Worm (Caenorhabditis elegans): ENCODE data around the gene phf-30.

phf-30 gene

DNA sequence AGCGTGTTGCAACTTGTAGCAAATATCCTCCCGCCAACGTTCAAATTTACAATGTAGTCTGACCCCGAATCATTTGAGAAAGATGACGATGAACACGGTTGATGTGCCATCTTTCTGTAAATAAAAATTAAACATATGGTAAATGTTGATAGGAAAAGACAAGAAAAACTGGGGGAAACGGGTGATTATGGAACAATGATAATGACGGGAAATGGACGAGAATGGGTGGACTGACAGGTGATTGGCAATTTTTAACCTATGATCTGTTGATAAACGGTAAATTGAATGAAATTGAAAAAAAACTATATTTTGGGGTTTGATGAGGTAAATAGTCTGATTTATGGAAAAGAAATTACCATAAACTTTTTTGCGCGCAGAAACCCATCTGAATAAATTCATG, 8.5 kb upstream of the phf-30 start, which contains the start of gene T23B12.6 (continued):
- TF ChIP-seq rpc-1 (optimal IDR thresholded peaks at IDR 0.05) (no peak), rpc-1 (tag; optimal IDR thresholded peaks at IDR 0.05) (no peak), T26A5.8 (tag; optimal IDR thresholded peaks at IDR 0.05) (no peak), mcd-1 (GFP tag; IDR thresholded peaks at IDR 0.05) (no peak), ets-4 (GFP tag; optimal IDR thresholded peaks at IDR 0.05) (peak; percentile 5), nhr-120 (GFP tag; IDR thresholded peaks at IDR 0.05) (no peak), mxl-1 (tag; optimal IDR thresholded peaks at IDR 0.05) (no peak)

DNA sequence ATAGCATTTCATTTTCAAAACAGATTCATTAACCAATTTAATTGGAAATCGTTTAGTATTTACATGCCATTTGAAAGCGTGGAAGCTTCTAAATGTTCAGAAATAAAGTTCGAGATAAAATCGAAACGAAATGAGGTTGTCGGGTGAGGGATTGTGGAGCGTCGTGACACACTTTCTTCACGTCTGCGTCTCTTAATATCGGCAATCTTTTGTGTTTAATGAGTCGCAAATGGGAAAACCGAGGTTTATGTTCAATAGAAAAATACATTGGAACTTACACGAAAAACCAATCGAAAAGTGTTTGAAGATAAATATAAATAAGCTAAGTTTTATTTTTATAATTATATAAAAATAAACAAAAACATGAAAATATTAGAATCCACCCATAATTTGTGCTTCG, 8.0 kb upstream of the phf-30 start:
- TF ChIP-seq mcd-1 (GFP tag; IDR thresholded peaks at IDR 0.05) (peak; percentile 10; the same call in 1 of the 2 replicates), snpc-4 (GFP tag; optimal IDR thresholded peaks at IDR 0.05) (peak; percentile 49), snpc-4 (tag; optimal IDR thresholded peaks at IDR 0.05) (peak in 1 of 4 experiments; percentile 51), madf-6 (GFP tag; IDR thresholded peaks at IDR 0.05) (peak; percentile 25; the same call in 1 of the 2 replicates), rec-8 (tag; optimal IDR thresholded peaks at IDR 0.05) (no peak), mes-4 (tag; optimal IDR thresholded peaks at IDR 0.05) (no peak), ekl-4 (GFP tag; IDR thresholded peaks at IDR 0.05) (no peak), cebp-1 (GFP tag; IDR thresholded peaks at IDR 0.05) (no peak), cebp-1 (tag; optimal IDR thresholded peaks at IDR 0.05) (no peak), zfh-2 (GFP tag; conservative IDR thresholded peaks at IDR 0.05) (no peak), attf-3 (GFP tag; conservative IDR thresholded peaks at IDR 0.05) (0 out of 2 replicates have a peak, but pooled peaks have one; percentile 13), fkh-3 (tag; optimal IDR thresholded peaks at IDR 0.05) (no peak), tbx-9 (tag; optimal IDR thresholded peaks at IDR 0.05; ENCODE audit: borderline replicate concordance) (no peak), hmg-1.2 (GFP tag; IDR thresholded peaks at IDR 0.05) (peak; percentile 54; the same call in 1 of the 2 replicates), hlh-12 (tag; optimal IDR thresholded peaks at IDR 0.05) (no peak)

DNA sequence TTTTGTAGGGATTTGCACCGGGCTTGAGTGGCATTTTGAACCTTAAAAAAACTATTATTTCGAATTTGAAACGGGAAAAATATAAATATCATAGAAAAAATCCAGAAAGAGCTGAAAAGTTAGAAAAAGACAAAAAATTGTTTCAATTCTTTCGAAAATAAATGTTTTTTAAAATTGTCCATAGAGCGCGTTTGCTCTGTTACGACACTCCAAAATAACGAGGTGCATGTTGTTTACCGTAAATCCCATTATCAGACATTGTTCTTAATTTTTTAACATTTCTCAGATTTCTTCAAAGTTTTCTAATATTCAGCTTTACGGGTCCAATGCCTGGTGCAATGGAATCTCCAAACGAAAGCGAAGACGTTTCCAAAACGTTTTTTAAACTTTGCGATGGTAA, 6.8 kb upstream of the phf-30 start, which contains the start of the genes dnj-22 and natc-1:
dnj-22 (minus strand) TSS at position 47 of the 400 bp plus-strand sequence.
natc-1 (plus strand) TSS at position 286 of the 400 bp plus-strand sequence.
- TF ChIP-seq nhr-80 (tag; optimal IDR thresholded peaks at IDR 0.05) (no peak), athp-1 (tag; optimal IDR thresholded peaks at IDR 0.05) (no peak), ceh-100 (GFP tag; IDR thresholded peaks at IDR 0.05) (no peak), Y67H2A.10 (GFP tag; conservative IDR thresholded peaks at IDR 0.05) (no peak), mxl-1 (tag; optimal IDR thresholded peaks at IDR 0.05) (no peak), sdz-38 (tag; optimal IDR thresholded peaks at IDR 0.05) (no peak), attf-6 (GFP tag; IDR thresholded peaks at IDR 0.05) (no peak), dpl-1 (GFP tag; optimal IDR thresholded peaks at IDR 0.05) (no peak), hsf-1 (GFP tag; IDR thresholded peaks at IDR 0.05) (no peak), ceh-58 (GFP tag; IDR thresholded peaks at IDR 0.05) (no peak), akir-1 (GFP tag; optimal IDR thresholded peaks at IDR 0.05) (no peak), snpc-1.1 (tag; optimal IDR thresholded peaks at IDR 0.05; ENCODE audit: insufficient read depth) (peak; percentile 35), die-1 (tag; optimal IDR thresholded peaks at IDR 0.05) (no peak), fkh-3 (tag; optimal IDR thresholded peaks at IDR 0.05) (no peak), aptf-3 (GFP tag; IDR thresholded peaks at IDR 0.05) (no peak), ztf-28 (GFP tag; IDR thresholded peaks at IDR 0.05) (no peak), F57C9.4 (tag; optimal IDR thresholded peaks at IDR 0.05) (no peak), F22D6.2 (tag; optimal IDR thresholded peaks at IDR 0.05) (no peak), ekl-4 (GFP tag; IDR thresholded peaks at IDR 0.05) (no peak), let-607 (tag; optimal IDR thresholded peaks at IDR 0.05) (no peak), hmg-20 (GFP tag; IDR thresholded peaks at IDR 0.05) (no peak), ccch-3 (GFP tag; optimal IDR thresholded peaks at IDR 0.05) (no peak), snpc-1.3 (tag; optimal IDR thresholded peaks at IDR 0.05; ENCODE audit: insufficient read depth) (peak; percentile 29), attf-5 (GFP tag; optimal IDR thresholded peaks at IDR 0.05) (peak; percentile 48), atf-7 (tag; optimal IDR thresholded peaks at IDR 0.05) (no peak), ztf-25 (GFP tag; IDR thresholded peaks at IDR 0.05) (no peak), nfya-1 (tag; optimal IDR thresholded peaks at IDR 0.05; ENCODE audit: borderline replicate concordance, insufficient read depth) (no peak), cebp-1 (GFP tag; IDR thresholded peaks at IDR 0.05) (no peak), cebp-1 (tag; optimal IDR thresholded peaks at IDR 0.05) (peak; percentile 22), hlh-26 (GFP tag; conservative IDR thresholded peaks at IDR 0.05) (no peak), ztf-3 (GFP tag; optimal IDR thresholded peaks at IDR 0.05) (no peak)
